Worm (Caenorhabditis elegans) whole organism, midembryonic: ENCODE measurements around the gene nhr-68.

ENCODE experiments used
- T22C8.4 ChIP-seq: fragments of 200-800 bp; sonication (Bioruptor generic); IDR thresholded peaks from 2 replicates; pipeline ENCODE4 v1.3.6; 2022; ENCODE audit warnings: missing genetic modification characterization, missing compliant biosample characterization
- cog-1 ChIP-seq: sonication (generic microtip); optimal IDR thresholded peaks from 2 replicates; lab custom pipeline; 2016; ENCODE audit warnings: missing genetic modification characterization, missing compliant biosample characterization
- flt-1 ChIP-seq: fragments of 200-800 bp; sonication (Bioruptor generic); IDR thresholded peaks from 2 replicates; pipeline ENCODE4 v1.3.6; 2022; ENCODE audit warnings: missing genetic modification characterization, missing compliant biosample characterization
- klf-2 ChIP-seq: fragments of 200-800 bp; sonication (Bioruptor generic); conservative IDR thresholded peaks from 2 replicates; pipeline ENCODE4 v1.3.6; 2022; ENCODE audit warnings: missing genetic modification reagents, missing genetic modification characterization, missing compliant biosample characterization
- med-1 ChIP-seq: sonication (generic microtip); optimal IDR thresholded peaks from 2 replicates; lab custom pipeline; 2017; ENCODE audit warnings: missing genetic modification characterization, mild to moderate bottlenecking, missing compliant biosample characterization, antibody characterized with exemption, missing genetic modification reagents; ENCODE audit not compliant: insufficient read depth
- ref-1 ChIP-seq: fragments of 200-800 bp; sonication (Bioruptor generic); conservative IDR thresholded peaks from 2 replicates; pipeline ENCODE4 v1.3.6; 2022; ENCODE audit warnings: missing genetic modification reagents, missing genetic modification characterization, missing compliant biosample characterization
- tab-1 ChIP-seq: fragments of 200-800 bp; sonication (Bioruptor generic); IDR thresholded peaks from 2 replicates; pipeline ENCODE4 v1.3.6; 2022; ENCODE audit warnings: missing genetic modification characterization, missing compliant biosample characterization
- ztf-29 ChIP-seq: fragments of 200-800 bp; sonication (Bioruptor generic); IDR thresholded peaks from 2 replicates; pipeline ENCODE4 v1.3.6; 2022; ENCODE audit warnings: missing genetic modification reagents, missing genetic modification characterization, missing compliant biosample characterization

ce11 chrV:11527531-11527930 lies 45.7 kb upstream of the nhr-68 start, which contains the start of gene ccch-1:
- TF ChIP-seq ztf-29 (GFP tag; lab: Robert Waterston, UW) (no peak), ref-1 (GFP tag; lab: Robert Waterston, UW) (no peak), flt-1 (GFP tag; lab: Robert Waterston, UW) (no peak), med-1 (GFP tag; lab: Kevin White, UChicago) (no peak), klf-2 (no peak), tab-1 (no peak), cog-1 (no peak), T22C8.4 (GFP tag; lab: Robert Waterston, UW) (no peak)
